Fruit fly (Drosophila melanogaster): Measurements from ENCODE around the gene Hsp23.

dm6 chr3L:9401354-9402156, 19.9 kb downstream of the Hsp23 start:
- TF ChIP-seq CG8478 (optimal IDR thresholded peaks at IDR 0.05) (peak; percentile 48), psq (optimal IDR thresholded peaks at IDR 0.05) (no peak)
